Fruit fly (Drosophila melanogaster): ENCODE data around the gene slo.

The slo gene

dm6 chr3R:24720459-24721370, 58.4 kb downstream of the slo start:
- TF ChIP-seq CG6792 (GFP tag; optimal IDR thresholded peaks at IDR 0.05) = no peak
- TF ChIP-seq CG31627 (GFP tag; optimal IDR thresholded peaks at IDR 0.05) = no peak
- no peak for TF ChIP-seq CG11294 (GFP tag; IDR thresholded peaks at IDR 0.05)
- no peak for TF ChIP-seq ss (GFP tag; optimal IDR thresholded peaks at IDR 0.05)
- no peak for TF ChIP-seq CG32006 (GFP tag; optimal IDR thresholded peaks at IDR 0.05)
- TF ChIP-seq Eip93F (GFP tag; optimal IDR thresholded peaks at IDR 0.05) = no peak
- TF ChIP-seq fd59A (GFP tag; optimal IDR thresholded peaks at IDR 0.05) = no peak
- TF ChIP-seq esn (GFP tag; optimal IDR thresholded peaks at IDR 0.05) = no peak
- TF ChIP-seq CG1621 (tag; optimal IDR thresholded peaks at IDR 0.05) = no peak
- no peak for TF ChIP-seq spab (GFP tag; optimal IDR thresholded peaks at IDR 0.05)
- no peak for TF ChIP-seq Lpt (GFP tag; optimal IDR thresholded peaks at IDR 0.05)
- TF ChIP-seq svp (GFP tag) = peak; percentile 68
- TF ChIP-seq Blimp-1 (GFP tag; optimal IDR thresholded peaks at IDR 0.05) = no peak
- TF ChIP-seq CG8319 (GFP tag; optimal IDR thresholded peaks at IDR 0.05) = no peak
- no peak for TF ChIP-seq net (GFP tag; optimal IDR thresholded peaks at IDR 0.05)
- TF ChIP-seq CG3919 (GFP tag; optimal IDR thresholded peaks at IDR 0.05) = peak; percentile 79
- no peak for TF ChIP-seq fd85E (GFP tag; optimal IDR thresholded peaks at IDR 0.05)
- TF ChIP-seq Hr39 (GFP tag; optimal IDR thresholded peaks at IDR 0.05) = no peak
- no peak for TF ChIP-seq CG10631 (GFP tag; optimal IDR thresholded peaks at IDR 0.05)
- TF ChIP-seq CG7368 (GFP tag; optimal IDR thresholded peaks at IDR 0.05) = no peak
- peak; percentile 32 for TF ChIP-seq dsx (GFP tag; optimal IDR thresholded peaks at IDR 0.05; ENCODE audit: poor library complexity, severe bottlenecking)
- no peak for TF ChIP-seq Smox (GFP tag; optimal IDR thresholded peaks at IDR 0.05)
- TF ChIP-seq Hr38 (GFP tag; optimal IDR thresholded peaks at IDR 0.05) = no peak
- TF ChIP-seq eg (GFP tag; IDR thresholded peaks at IDR 0.05) = peak; percentile 43; the same call in 1 of the 3 replicates
- TF ChIP-seq achi (GFP tag; optimal IDR thresholded peaks at IDR 0.05) = peak; percentile 23
- peak in 1 of 2 experiments; percentile 36 for TF ChIP-seq salr (GFP tag; optimal IDR thresholded peaks at IDR 0.05)
- TF ChIP-seq Sox102F (GFP tag; optimal IDR thresholded peaks at IDR 0.05) = no peak
- TF ChIP-seq CG15336 (GFP tag; IDR thresholded peaks at IDR 0.05) = no peak
- TF ChIP-seq CG34406 (GFP tag; optimal IDR thresholded peaks at IDR 0.05) = no peak
- no peak for TF ChIP-seq Gug (GFP tag; IDR thresholded peaks at IDR 0.05)
- no peak for TF ChIP-seq CG11902 (GFP tag; optimal IDR thresholded peaks at IDR 0.05)
- peak; percentile 6 for TF ChIP-seq CG6808 (GFP tag; optimal IDR thresholded peaks at IDR 0.05)
- no peak for TF ChIP-seq CG8632 (GFP tag; optimal IDR thresholded peaks at IDR 0.05)
- TF ChIP-seq Sox14 (GFP tag; optimal IDR thresholded peaks at IDR 0.05) = no peak
- no peak for TF ChIP-seq CG4318 (GFP tag; optimal IDR thresholded peaks at IDR 0.05)
- peak; percentile 3 for TF ChIP-seq Eip78C (GFP tag)
- no peak for TF ChIP-seq CG11762 (GFP tag; optimal IDR thresholded peaks at IDR 0.05; ENCODE audit: insufficient read depth)
- no peak for TF ChIP-seq CG8119 (GFP tag; IDR thresholded peaks at IDR 0.05)
- TF ChIP-seq CG10669 (GFP tag; optimal IDR thresholded peaks at IDR 0.05) = no peak
- TF ChIP-seq CG16779 (tag; optimal IDR thresholded peaks at IDR 0.05) = no peak
- no peak for TF ChIP-seq Ets21C (GFP tag; optimal IDR thresholded peaks at IDR 0.05)
- TF ChIP-seq CG6163 (GFP tag; IDR thresholded peaks at IDR 0.05) = peak; percentile 76
- TF ChIP-seq vri (GFP tag; optimal IDR thresholded peaks at IDR 0.05) = no peak
- no peak for TF ChIP-seq CG3032 (tag; optimal IDR thresholded peaks at IDR 0.05)
